Worm (Caenorhabditis elegans) whole organism, young adult: Measurements from ENCODE around the gene trx-2.
"Not testable (repeated sequence)": the region's sequence is repeated elsewhere in the genome, so short reads cannot be mapped to it uniquely, and the experiment has no call there.

ENCODE experiments used
- B0336.3 ChIP-seq: fragments of 200-800 bp; sonication (Bioruptor generic); IDR thresholded peaks from 2 replicates; pipeline ENCODE4 v1.3.6; 2022; ENCODE audit warnings: missing genetic modification characterization, missing compliant biosample characterization
- F10E7.11 ChIP-seq: sonication (generic microtip); optimal IDR thresholded peaks from 2 replicates; lab custom pipeline; 2017; ENCODE audit warnings: mild to moderate bottlenecking, missing genetic modification characterization, moderate library complexity, missing compliant biosample characterization
- F22D6.2 ChIP-seq: sonication (generic microtip); optimal IDR thresholded peaks from 2 replicates; lab custom pipeline; 2016; ENCODE audit warnings: mild to moderate bottlenecking, missing genetic modification characterization, missing compliant biosample characterization
- F23B12.7 ChIP-seq: sonication (generic microtip); optimal IDR thresholded peaks from 2 replicates; lab custom pipeline; 2017; ENCODE audit warnings: missing genetic modification characterization, mild to moderate bottlenecking, missing compliant biosample characterization, antibody characterized with exemption, moderate library complexity; ENCODE audit not compliant: insufficient read depth
- F37B4.10 ChIP-seq: fragments of 200-800 bp; sonication (Bioruptor generic); IDR thresholded peaks from 2 replicates; pipeline ENCODE4 v1.3.6; 2022; ENCODE audit warnings: missing genetic modification characterization, missing compliant biosample characterization
- F49E8.2 ChIP-seq: sonication (generic microtip); optimal IDR thresholded peaks from 3 replicates; lab custom pipeline; 2017; ENCODE audit warnings: missing genetic modification characterization, mild to moderate bottlenecking, missing compliant biosample characterization, antibody characterized with exemption, moderate library complexity; ENCODE audit not compliant: insufficient read depth
- K11D2.4 ChIP-seq: fragments of 200-800 bp; sonication (Bioruptor generic); IDR thresholded peaks from 2 replicates; pipeline ENCODE4 v1.3.6; 2022; ENCODE audit warnings: missing genetic modification reagents, missing genetic modification characterization, missing compliant biosample characterization
- T07F8.4 ChIP-seq: sonication (generic microtip); optimal IDR thresholded peaks from 2 replicates; lab custom pipeline; 2016; ENCODE audit warnings: mild to moderate bottlenecking, missing genetic modification characterization, moderate library complexity, missing compliant biosample characterization
- Y56A3A.18 ChIP-seq: fragments of 200-800 bp; sonication (Bioruptor generic); IDR thresholded peaks from 2 replicates; pipeline ENCODE4 v1.3.6; 2022; ENCODE audit warnings: missing genetic modification reagents, missing genetic modification characterization, missing compliant biosample characterization
- Y79H2A.3 ChIP-seq: fragments of 200-800 bp; sonication (Bioruptor generic); conservative IDR thresholded peaks from 2 replicates; pipeline ENCODE4 v1.3.6; 2022; ENCODE audit warnings: missing genetic modification reagents, missing genetic modification characterization, missing compliant biosample characterization
- Y95B8A.8 ChIP-seq: fragments of 200-800 bp; sonication (Bioruptor generic); IDR thresholded peaks from 2 replicates; pipeline ENCODE4 v1.3.6; 2022; ENCODE audit warnings: missing genetic modification reagents, missing genetic modification characterization, missing compliant biosample characterization
- athp-1 ChIP-seq: sonication (generic microtip); optimal IDR thresholded peaks from 2 replicates; lab custom pipeline; 2017; ENCODE audit warnings: mild to moderate bottlenecking, missing genetic modification characterization, missing compliant biosample characterization
- attf-3 ChIP-seq: fragments of 200-800 bp; sonication (Bioruptor generic); conservative IDR thresholded peaks from 2 replicates; pipeline ENCODE4 v1.3.6; 2022; ENCODE audit warnings: missing genetic modification reagents, missing genetic modification characterization, missing compliant biosample characterization
- bed-1 ChIP-seq: fragments of 200-800 bp; sonication (Bioruptor generic); IDR thresholded peaks from 2 replicates; pipeline ENCODE4 v1.3.6; 2022; ENCODE audit warnings: missing genetic modification reagents, missing genetic modification characterization, missing compliant biosample characterization
- cebp-1 ChIP-seq, 2 experiments: fragments of 200-800 bp in 1 of 2; sonication (Bioruptor generic) in 1 of 2; sonication (generic microtip) in 1 of 2; IDR thresholded peaks in 1 of 2; optimal IDR thresholded peaks in 1 of 2; 2 replicates each; pipeline versions ENCODE4 v1.3.6 to Lab custom; 2017 to 2022; ENCODE audit warnings: missing compliant biosample characterization in 2 of 2, missing genetic modification characterization in 2 of 2, mild to moderate bottlenecking in 1 of 2, missing genetic modification reagents in 1 of 2, moderate library complexity in 1 of 2
- ceh-40 ChIP-seq: fragments of 200-800 bp; sonication (Bioruptor generic); IDR thresholded peaks from 2 replicates; pipeline ENCODE4 v1.3.6; 2022; ENCODE audit warnings: missing genetic modification characterization, missing compliant biosample characterization
- ceh-91 ChIP-seq: fragments of 200-800 bp; sonication (Bioruptor generic); IDR thresholded peaks from 2 replicates; pipeline ENCODE4 v1.3.6; 2022; ENCODE audit warnings: missing genetic modification reagents, missing genetic modification characterization, missing compliant biosample characterization
- fkh-3 ChIP-seq: sonication (generic microtip); optimal IDR thresholded peaks from 2 replicates; lab custom pipeline; 2016; ENCODE audit warnings: mild to moderate bottlenecking, missing genetic modification characterization, missing compliant biosample characterization
- hmg-1.2 ChIP-seq: fragments of 200-800 bp; sonication (Bioruptor generic); IDR thresholded peaks from 2 replicates; pipeline ENCODE4 v1.3.6; 2022; ENCODE audit warnings: missing genetic modification reagents, missing genetic modification characterization, missing compliant biosample characterization
- hrde-1 ChIP-seq: sonication (generic microtip); optimal IDR thresholded peaks from 2 replicates; lab custom pipeline; 2016; ENCODE audit warnings: missing genetic modification characterization, mild to moderate bottlenecking, missing compliant biosample characterization, moderate library complexity, missing genotype, missing genetic modification reagents, borderline replicate concordance
- let-526 ChIP-seq: fragments of 200-800 bp; sonication (Bioruptor generic); IDR thresholded peaks from 2 replicates; pipeline ENCODE4 v1.3.6; 2022; ENCODE audit warnings: missing genetic modification reagents, missing genetic modification characterization, missing compliant biosample characterization
- lin-26 ChIP-seq: fragments of 200-800 bp; sonication (Bioruptor generic); IDR thresholded peaks from 2 replicates; pipeline ENCODE4 v1.3.6; 2022; ENCODE audit warnings: missing genetic modification reagents, missing genetic modification characterization, missing compliant biosample characterization
- lin-40 ChIP-seq: sonication (generic microtip); optimal IDR thresholded peaks from 2 replicates; lab custom pipeline; 2016; ENCODE audit warnings: missing genetic modification characterization, mild to moderate bottlenecking, missing compliant biosample characterization, missing genotype, missing genetic modification reagents
- lin-54 ChIP-seq: fragments of 200-800 bp; sonication (Bioruptor generic); optimal IDR thresholded peaks from 2 replicates; lab custom pipeline; 2018; ENCODE audit warnings: mild to moderate bottlenecking, missing genetic modification characterization, missing compliant biosample characterization
- lsl-1 ChIP-seq: fragments of 200-800 bp; sonication (Bioruptor generic); optimal IDR thresholded peaks from 2 replicates; lab custom pipeline; 2018; ENCODE audit warnings: mild to moderate bottlenecking, missing genetic modification characterization, moderate library complexity, missing compliant biosample characterization
- lsy-27 ChIP-seq: sonication (generic microtip); optimal IDR thresholded peaks from 2 replicates; lab custom pipeline; 2017; ENCODE audit warnings: missing genetic modification characterization, mild to moderate bottlenecking, missing compliant biosample characterization, antibody characterized with exemption, missing genotype, borderline replicate concordance; ENCODE audit not compliant: insufficient read depth
- madf-3 ChIP-seq: fragments of 200-800 bp; sonication (Bioruptor generic); IDR thresholded peaks from 2 replicates; pipeline ENCODE4 v1.3.6; 2022; ENCODE audit warnings: missing genetic modification reagents, missing genetic modification characterization, missing compliant biosample characterization
- madf-6 ChIP-seq: fragments of 200-800 bp; sonication (Bioruptor generic); IDR thresholded peaks from 2 replicates; pipeline ENCODE4 v1.3.6; 2022; ENCODE audit warnings: missing genetic modification reagents, missing genetic modification characterization, missing compliant biosample characterization
- mcd-1 ChIP-seq: fragments of 200-800 bp; sonication (Bioruptor generic); IDR thresholded peaks from 2 replicates; pipeline ENCODE4 v1.3.6; 2022; ENCODE audit warnings: missing genetic modification reagents, missing genetic modification characterization, missing compliant biosample characterization
- mel-28 ChIP-seq: sonication (generic microtip); optimal IDR thresholded peaks from 2 replicates; lab custom pipeline; 2016; ENCODE audit warnings: borderline replicate concordance, mild to moderate bottlenecking, missing genetic modification characterization, missing compliant biosample characterization
- mxl-1 ChIP-seq: sonication (generic microtip); optimal IDR thresholded peaks from 2 replicates; lab custom pipeline; 2016; ENCODE audit warnings: missing genetic modification characterization, missing compliant biosample characterization
- nhr-80 ChIP-seq: sonication (generic microtip); optimal IDR thresholded peaks from 2 replicates; lab custom pipeline; 2016; ENCODE audit warnings: missing genetic modification characterization, missing compliant biosample characterization
- repo-1 ChIP-seq: sonication (generic microtip); optimal IDR thresholded peaks from 2 replicates; lab custom pipeline; 2017; ENCODE audit warnings: mild to moderate bottlenecking, missing genetic modification characterization, missing compliant biosample characterization
- sea-2 ChIP-seq: fragments of 200-800 bp; sonication (Bioruptor generic); IDR thresholded peaks from 2 replicates; pipeline ENCODE4 v1.3.6; 2022; ENCODE audit warnings: missing genetic modification characterization, missing compliant biosample characterization
- snpc-1.1 ChIP-seq: sonication (generic microtip); optimal IDR thresholded peaks from 2 replicates; lab custom pipeline; 2017; ENCODE audit warnings: missing genetic modification characterization, mild to moderate bottlenecking, missing compliant biosample characterization, antibody characterized with exemption, moderate library complexity, missing genotype, missing genetic modification reagents; ENCODE audit not compliant: insufficient read depth
- snpc-3.4 ChIP-seq: sonication (generic microtip); optimal IDR thresholded peaks from 2 replicates; lab custom pipeline; 2017; ENCODE audit warnings: missing genetic modification characterization, mild to moderate bottlenecking, missing compliant biosample characterization, antibody characterized with exemption, moderate library complexity, missing genotype, missing genetic modification reagents
- snpc-4 ChIP-seq, 5 experiments: fragments of 150-350 bp in 1 of 5; sonication (generic microtip) in 4 of 5; optimal IDR thresholded peaks; 2 replicates each; lab custom pipeline; 2014 to 2018; ENCODE audit warnings: missing genetic modification characterization in 5 of 5, missing biosample characterization in 3 of 5, antibody characterized with exemption in 2 of 5, mild to moderate bottlenecking in 2 of 5, missing compliant biosample characterization in 2 of 5, missing genotype in 2 of 5, moderate library complexity in 2 of 5, missing genetic modification reagents in 1 of 5
- somi-1 ChIP-seq: fragments of 200-800 bp; sonication (Bioruptor generic); optimal IDR thresholded peaks from 2 replicates; lab custom pipeline; 2018; ENCODE audit warnings: mild to moderate bottlenecking, missing genetic modification characterization, missing compliant biosample characterization
- tbx-9 ChIP-seq: sonication (generic microtip); optimal IDR thresholded peaks from 2 replicates; lab custom pipeline; 2016; ENCODE audit warnings: borderline replicate concordance, missing genetic modification characterization, inconsistent platforms, missing compliant biosample characterization
- unc-130 ChIP-seq: sonication (generic microtip); optimal IDR thresholded peaks from 2 replicates; lab custom pipeline; 2016; ENCODE audit warnings: missing genetic modification reagents, missing genetic modification characterization, missing compliant biosample characterization
- zfh-2 ChIP-seq: fragments of 200-800 bp; sonication (Bioruptor generic); conservative IDR thresholded peaks from 2 replicates; pipeline ENCODE4 v1.3.6; 2022; ENCODE audit warnings: missing genetic modification reagents, missing genetic modification characterization, missing compliant biosample characterization
- ztf-18 ChIP-seq: sonication (generic microtip); optimal IDR thresholded peaks from 2 replicates; lab custom pipeline; 2016; ENCODE audit warnings: missing genotype, mild to moderate bottlenecking, missing genetic modification characterization, missing compliant biosample characterization

The trx-2 gene

DNA sequence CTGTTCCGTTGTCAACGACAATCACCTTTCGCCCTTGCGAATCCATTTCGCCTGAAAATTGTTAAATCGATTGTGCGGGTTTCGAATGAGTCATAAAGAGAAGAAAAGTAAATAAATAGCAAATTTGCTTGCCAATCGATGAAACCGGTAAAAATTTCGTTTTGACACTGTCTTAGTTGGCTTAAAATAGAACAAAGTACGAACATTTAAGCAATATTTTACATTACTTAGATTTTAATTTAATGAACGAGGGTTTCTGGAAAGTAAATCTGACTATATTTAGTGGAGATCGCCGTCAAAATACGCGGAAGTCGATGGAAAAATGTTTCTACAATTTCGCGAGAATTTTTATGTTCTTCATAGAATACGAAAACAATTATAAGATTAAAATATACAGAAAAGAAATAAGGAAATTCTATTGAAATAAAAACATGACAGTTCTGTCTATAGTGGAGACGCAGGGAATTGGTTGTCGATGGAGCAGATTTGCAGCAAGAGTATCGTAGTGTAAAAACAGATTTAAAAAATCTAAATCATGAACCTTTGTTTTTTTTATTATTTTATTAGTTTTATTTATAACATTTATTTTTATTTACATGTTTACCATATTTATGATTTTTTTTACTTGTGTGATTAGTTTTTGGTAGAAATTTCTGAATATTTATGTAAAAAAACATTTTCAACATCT lies 24.0 kb downstream of the trx-2 start, which contains the start of gene arx-2:
TSS of gene arx-2 (minus strand) at position 51 of the 688 bp plus-strand sequence.
- TF ChIP-seq lin-54 (peak; percentile 32), hmg-1.2 (GFP tag; lab: Robert Waterston, UW) (peak; percentile 43; the same call in 1 of the 2 replicates), fkh-3 (no peak), Y56A3A.18 (GFP tag; lab: Robert Waterston, UW) (no peak), snpc-4 (GFP tag; optimal IDR thresholded peaks at IDR 0.05; lab: Kevin White, UChicago) (no peak), snpc-4 (tag; optimal IDR thresholded peaks at IDR 0.05; lab: Kevin White, UChicago) (peak in 1 of 4 experiments; percentile 15), K11D2.4 (GFP tag; lab: Robert Waterston, UW) (no peak), Y95B8A.8 (no peak), cebp-1 (GFP tag; IDR thresholded peaks at IDR 0.05; lab: Robert Waterston, UW) (no peak), cebp-1 (tag; optimal IDR thresholded peaks at IDR 0.05; lab: Kevin White, UChicago) (no peak), B0336.3 (no peak), nhr-80 (peak; percentile 7), ztf-18 (tag; lab: Kevin White, UChicago) (peak; percentile 43), lsy-27 (no peak), tbx-9 (tag; lab: Kevin White, UChicago) (no peak), T07F8.4 (no peak), athp-1 (tag; lab: Kevin White, UChicago) (no peak), mcd-1 (GFP tag; lab: Robert Waterston, UW) (peak; percentile 61), F37B4.10 (GFP tag; lab: Robert Waterston, UW) (no peak), let-526 (GFP tag; lab: Robert Waterston, UW) (no peak), snpc-1.1 (tag; lab: Kevin White, UChicago) (peak; percentile 17), lsl-1 (peak; percentile 5), F23B12.7 (tag; lab: Kevin White, UChicago) (peak; percentile 38), madf-6 (no peak), mel-28 (no peak), lin-40 (tag; lab: Kevin White, UChicago) (no peak)

ce11 chrV:10339200-10339599 lies 24.7 kb downstream of the trx-2 start, which contains the start of gene K07C5.2:
Gene K07C5.2 (plus strand): TSS chrV:10339500.
- TF ChIP-seq F22D6.2 (tag; lab: Kevin White, UChicago) (no peak), attf-3 (GFP tag; lab: Robert Waterston, UW) (no peak), fkh-3 (no peak), mxl-1 (no peak), lsy-27 (no peak), zfh-2 (GFP tag; lab: Robert Waterston, UW) (no peak), lin-26 (no peak), F10E7.11 (tag; lab: Kevin White, UChicago) (no peak), unc-130 (GFP tag; lab: Kevin White, UChicago) (no peak), snpc-3.4 (tag; lab: Kevin White, UChicago) (no peak), F49E8.2 (tag; lab: Kevin White, UChicago) (no peak), T07F8.4 (no peak), athp-1 (tag; lab: Kevin White, UChicago) (no peak), snpc-4 (GFP tag; optimal IDR thresholded peaks at IDR 0.05; lab: Kevin White, UChicago) (no peak), snpc-4 (tag; optimal IDR thresholded peaks at IDR 0.05; lab: Kevin White, UChicago) (no peak)

DNA sequence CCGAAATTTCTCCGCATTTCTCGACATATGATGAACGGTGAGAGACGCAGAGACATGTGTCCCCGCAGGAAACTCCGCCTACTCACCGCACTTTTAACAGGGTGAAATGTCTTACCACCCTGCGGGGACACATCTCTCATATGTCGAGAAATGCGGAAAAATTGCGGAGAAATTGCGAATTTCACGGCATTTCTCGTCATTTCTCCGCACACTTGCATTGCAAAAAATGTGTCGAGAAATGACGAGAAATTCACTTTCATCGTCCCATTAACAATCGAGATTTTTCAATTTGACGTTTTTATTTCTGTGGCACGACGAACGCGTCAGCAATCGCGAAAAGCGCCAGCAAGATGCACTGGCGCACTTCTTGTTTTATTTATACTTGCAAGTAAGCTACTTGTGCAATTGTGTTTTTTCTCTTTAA lies 27.4 kb downstream of the trx-2 start, which contains the start of gene K07C5.13:
TSS of gene K07C5.13 (plus strand) at position 151 of the 424 bp plus-strand sequence.
- not testable (repeated sequence) for TF ChIP-seq snpc-4 (GFP tag; optimal IDR thresholded peaks at IDR 0.05; lab: Kevin White, UChicago)
- TF ChIP-seq snpc-4 (tag; optimal IDR thresholded peaks at IDR 0.05; lab: Kevin White, UChicago) (peak in 2 of 4 experiments; percentile 69 to 72), ceh-91 (GFP tag; lab: Robert Waterston, UW) (peak; percentile 89), ceh-40 (GFP tag; lab: Robert Waterston, UW) (0 out of 2 replicates have a peak, but pooled peaks have one; percentile 56), repo-1 (tag; lab: Kevin White, UChicago) (peak; percentile 83), sea-2 (GFP tag; lab: Robert Waterston, UW) (peak; percentile 90), lin-54 (peak; percentile 64), madf-3 (peak; percentile 93), lin-40 (tag; lab: Kevin White, UChicago) (peak; percentile 93), bed-1 (GFP tag; lab: Robert Waterston, UW) (0 out of 2 replicates have a peak, but pooled peaks have one; percentile 51), hrde-1 (tag; lab: Kevin White, UChicago) (peak; percentile 29), athp-1 (tag; lab: Kevin White, UChicago) (peak; percentile 50), Y79H2A.3 (GFP tag; lab: Robert Waterston, UW) (peak; percentile 86), somi-1 (GFP tag; lab: Kevin White, UChicago) (peak; percentile 67)
